Fruit fly (Drosophila melanogaster) whole organism, adult: ENCODE measurements around the gene BobA.
A peak's percentile ranks its signal among the peaks of the same experiment; 100 is the strongest.

Source experiments
- CG11617 ChIP-seq: fragments of 200-800 bp; sonication (Bioruptor generic); optimal IDR thresholded peaks from 2 replicates; lab custom pipeline; 2017; ENCODE audit warnings: mild to moderate bottlenecking, missing biosample characterization, missing genetic modification reagents, missing genetic modification characterization
- CG12768 ChIP-seq: fragments of 200-800 bp; sonication (Bioruptor generic); optimal IDR thresholded peaks from 2 replicates; lab custom pipeline; 2017; ENCODE audit warnings: missing biosample characterization, missing genetic modification characterization, mild to moderate bottlenecking, moderate library complexity, missing genetic modification reagents
- CG14711 ChIP-seq: fragments of 200-800 bp; sonication (Bioruptor generic); optimal IDR thresholded peaks from 2 replicates; lab custom pipeline; 2018; ENCODE audit warnings: missing biosample characterization, mild to moderate bottlenecking, missing genetic modification characterization, moderate library complexity
- CG1620 ChIP-seq: fragments of 200-800 bp; sonication (Bioruptor generic); optimal IDR thresholded peaks from 2 replicates; lab custom pipeline; 2016; ENCODE audit warnings: missing biosample characterization, missing genetic modification characterization
- CG33017 ChIP-seq: fragments of 200-800 bp; sonication (Bioruptor generic); optimal IDR thresholded peaks from 2 replicates; lab custom pipeline; 2018; ENCODE audit warnings: missing biosample characterization, mild to moderate bottlenecking, missing genetic modification characterization, moderate library complexity
- CG5204 ChIP-seq: fragments of 200-800 bp; sonication (Bioruptor generic); optimal IDR thresholded peaks from 2 replicates; lab custom pipeline; 2016; ENCODE audit warnings: missing biosample characterization, missing genetic modification characterization
- CG7045 ChIP-seq: fragments of 200-800 bp; sonication (Bioruptor generic); optimal IDR thresholded peaks from 2 replicates; lab custom pipeline; 2017; ENCODE audit warnings: missing biosample characterization, mild to moderate bottlenecking, missing genetic modification characterization
- CG7101 ChIP-seq: fragments of 200-800 bp; sonication (Bioruptor generic); optimal IDR thresholded peaks from 2 replicates; lab custom pipeline; 2018; ENCODE audit warnings: missing biosample characterization, mild to moderate bottlenecking, missing genetic modification characterization, moderate library complexity
- Clk ChIP-seq: fragments of 200-800 bp; sonication (Bioruptor generic); optimal IDR thresholded peaks from 2 replicates; lab custom pipeline; 2017; ENCODE audit warnings: missing biosample characterization, missing genetic modification characterization
- Crg-1 ChIP-seq: fragments of 200-800 bp; sonication (Bioruptor generic); optimal IDR thresholded peaks from 2 replicates; lab custom pipeline; 2016; ENCODE audit warnings: missing biosample characterization, missing genetic modification characterization
- Hr96 ChIP-seq: fragments of 200-800 bp; sonication (Bioruptor generic); optimal IDR thresholded peaks from 2 replicates; lab custom pipeline; 2016; ENCODE audit warnings: missing biosample characterization, missing genetic modification characterization
- Mnt ChIP-seq: fragments of 200-800 bp; sonication (Bioruptor generic); optimal IDR thresholded peaks from 2 replicates; lab custom pipeline; 2016; ENCODE audit warnings: missing biosample characterization, mild to moderate bottlenecking, missing genetic modification characterization
- bab1 ChIP-seq: fragments of 200-800 bp; sonication (Bioruptor generic); optimal IDR thresholded peaks from 3 replicates; lab custom pipeline; 2019; ENCODE audit warnings: missing biosample characterization, mild to moderate bottlenecking, missing genetic modification characterization, moderate library complexity
- cic ChIP-seq: fragments of 200-800 bp; sonication (Bioruptor generic); optimal IDR thresholded peaks from 2 replicates; lab custom pipeline; 2017; ENCODE audit warnings: missing biosample characterization, mild to moderate bottlenecking, missing genetic modification characterization, moderate library complexity
- cnc ChIP-seq, 2 experiments: fragments of >200 bp; optimal IDR thresholded peaks; 2 replicates each; lab custom pipeline; 2017
- kay ChIP-seq: fragments of 200-800 bp; sonication (Bioruptor generic); peaks from one replicate; lab custom pipeline; 2016; ENCODE audit warnings: missing biosample characterization, missing genetic modification characterization, borderline replicate concordance
- ovo ChIP-seq: fragments of 200-800 bp; sonication (Bioruptor generic); optimal IDR thresholded peaks from 2 replicates; lab custom pipeline; 2016; ENCODE audit warnings: missing biosample characterization, missing genetic modification characterization
- pad ChIP-seq: fragments of 200-800 bp; sonication (Bioruptor generic); optimal IDR thresholded peaks from 3 replicates; lab custom pipeline; 2017; ENCODE audit warnings: missing biosample characterization, missing genetic modification characterization, mild to moderate bottlenecking, moderate library complexity, missing genetic modification reagents
- tj ChIP-seq: fragments of 200-800 bp; sonication (Bioruptor generic); optimal IDR thresholded peaks from 3 replicates; lab custom pipeline; 2017; ENCODE audit warnings: missing biosample characterization, mild to moderate bottlenecking, missing genetic modification characterization, moderate library complexity
- toe ChIP-seq: fragments of 200-800 bp; sonication (Bioruptor generic); optimal IDR thresholded peaks from 2 replicates; lab custom pipeline; 2016; ENCODE audit warnings: missing biosample characterization, missing genetic modification characterization

The BobA gene

dm6 chr3L:14945961-14946466 lies at the start of gene BobA:
TSS of gene BobA (minus strand) at chr3L:14946125.
- no peak for TF ChIP-seq cic (GFP tag; lab: Kevin White, UChicago)
- TF ChIP-seq CG11617 (GFP tag; lab: Kevin White, UChicago) = no peak
- no peak for TF ChIP-seq CG7101
- TF ChIP-seq CG14711 = no peak
- TF ChIP-seq CG33017 (tag; lab: Kevin White, UChicago) = no peak
- TF ChIP-seq Clk = no peak
- TF ChIP-seq CG12768 (GFP tag; lab: Kevin White, UChicago) = no peak
- TF ChIP-seq CG7045 (GFP tag; lab: Kevin White, UChicago) = no peak
- no peak for TF ChIP-seq cnc (optimal IDR thresholded peaks at IDR 0.05; lab: Kevin White, UChicago)
- TF ChIP-seq toe = no peak
- TF ChIP-seq tj (GFP tag; lab: Kevin White, UChicago) = no peak
- TF ChIP-seq Crg-1 (GFP tag; lab: Kevin White, UChicago) = no peak
- TF ChIP-seq ovo (GFP tag; lab: Kevin White, UChicago) = no peak

dm6 chr3L:14992807-14993206 lies 46.9 kb upstream of the BobA start:
- TF ChIP-seq CG7045 (GFP tag; lab: Kevin White, UChicago) (peak; percentile 37), Mnt (GFP tag; lab: Kevin White, UChicago) (no peak), tj (GFP tag; lab: Kevin White, UChicago) (peak; percentile 15), cic (GFP tag; lab: Kevin White, UChicago) (peak; percentile 71), pad (no peak), CG7101 (no peak), CG11617 (GFP tag; lab: Kevin White, UChicago) (peak; percentile 7), CG12768 (GFP tag; lab: Kevin White, UChicago) (peak; percentile 53), CG14711 (no peak), Clk (no peak), CG5204 (GFP tag; lab: Kevin White, UChicago) (no peak), Hr96 (GFP tag; lab: Kevin White, UChicago) (no peak), CG1620 (GFP tag; lab: Kevin White, UChicago) (no peak), cnc (optimal IDR thresholded peaks at IDR 0.05; lab: Kevin White, UChicago) (no peak), bab1 (GFP tag; lab: Kevin White, UChicago) (no peak), ovo (GFP tag; lab: Kevin White, UChicago) (no peak), kay (GFP tag; lab: Kevin White, UChicago) (peak; percentile 11), toe (peak; percentile 6), Crg-1 (GFP tag; lab: Kevin White, UChicago) (no peak), CG33017 (tag; lab: Kevin White, UChicago) (peak; percentile 27)

dm6 chr3L:14992025-14992424 lies 46.1 kb upstream of the BobA start, which contains the start of gene Zip71B:
TSS of gene Zip71B (plus strand) at chr3L:14992289.
- TF ChIP-seq CG1620 (GFP tag; lab: Kevin White, UChicago) (no peak), Mnt (GFP tag; lab: Kevin White, UChicago) (peak; percentile 23), CG7101 (no peak), cnc (optimal IDR thresholded peaks at IDR 0.05; lab: Kevin White, UChicago) (no peak), CG5204 (GFP tag; lab: Kevin White, UChicago) (no peak), CG7045 (GFP tag; lab: Kevin White, UChicago) (no peak), tj (GFP tag; lab: Kevin White, UChicago) (no peak), CG33017 (tag; lab: Kevin White, UChicago) (no peak), Crg-1 (GFP tag; lab: Kevin White, UChicago) (no peak), kay (GFP tag; lab: Kevin White, UChicago) (peak; percentile 76), cic (GFP tag; lab: Kevin White, UChicago) (no peak), CG14711 (no peak)

dm6 chr3L:14989879-14990278 lies 44.0 kb upstream of the BobA start:
- TF ChIP-seq Crg-1 (GFP tag; lab: Kevin White, UChicago) = no peak
- no peak for TF ChIP-seq CG12768 (GFP tag; lab: Kevin White, UChicago)
- TF ChIP-seq CG11617 (GFP tag; lab: Kevin White, UChicago) = no peak
- no peak for TF ChIP-seq CG33017 (tag; lab: Kevin White, UChicago)
- TF ChIP-seq CG7101 = no peak

- TF ChIP-seq tj (GFP tag; lab: Kevin White, UChicago) = peak; percentile 64
- TF ChIP-seq CG1620 (GFP tag; lab: Kevin White, UChicago) = no peak
Measured at dm6 chr3L:14988231-14988630, 42.3 kb upstream of the BobA start.

- no peak for TF ChIP-seq CG14711
- TF ChIP-seq Clk = no peak
- no peak for TF ChIP-seq CG1620 (GFP tag; lab: Kevin White, UChicago)
- TF ChIP-seq Mnt (GFP tag; lab: Kevin White, UChicago) = peak; percentile 58
- peak; percentile 23 for TF ChIP-seq CG12768 (GFP tag; lab: Kevin White, UChicago)
- TF ChIP-seq cic (GFP tag; lab: Kevin White, UChicago) = peak; percentile 12
- TF ChIP-seq CG7101 = no peak
- no peak for TF ChIP-seq kay (GFP tag; lab: Kevin White, UChicago)
Measured at dm6 chr3L:14986984-14987896, 41.3 kb upstream of the BobA start.
